Fruit fly (Drosophila melanogaster): ENCODE data around the gene CG13390.

- TF ChIP-seq CG8478 (optimal IDR thresholded peaks at IDR 0.05) (no peak), CTCF (optimal IDR thresholded peaks at IDR 0.05) (no peak)
Measured at dm6 chr2L:8327272-8327555, 49.4 kb downstream of the CG13390 start, which contains the start of gene CG14275.

Data from S2 (cell line).